Worm (Caenorhabditis elegans): Measurements from ENCODE around the gene scl-5.

Gene scl-5

DNA sequence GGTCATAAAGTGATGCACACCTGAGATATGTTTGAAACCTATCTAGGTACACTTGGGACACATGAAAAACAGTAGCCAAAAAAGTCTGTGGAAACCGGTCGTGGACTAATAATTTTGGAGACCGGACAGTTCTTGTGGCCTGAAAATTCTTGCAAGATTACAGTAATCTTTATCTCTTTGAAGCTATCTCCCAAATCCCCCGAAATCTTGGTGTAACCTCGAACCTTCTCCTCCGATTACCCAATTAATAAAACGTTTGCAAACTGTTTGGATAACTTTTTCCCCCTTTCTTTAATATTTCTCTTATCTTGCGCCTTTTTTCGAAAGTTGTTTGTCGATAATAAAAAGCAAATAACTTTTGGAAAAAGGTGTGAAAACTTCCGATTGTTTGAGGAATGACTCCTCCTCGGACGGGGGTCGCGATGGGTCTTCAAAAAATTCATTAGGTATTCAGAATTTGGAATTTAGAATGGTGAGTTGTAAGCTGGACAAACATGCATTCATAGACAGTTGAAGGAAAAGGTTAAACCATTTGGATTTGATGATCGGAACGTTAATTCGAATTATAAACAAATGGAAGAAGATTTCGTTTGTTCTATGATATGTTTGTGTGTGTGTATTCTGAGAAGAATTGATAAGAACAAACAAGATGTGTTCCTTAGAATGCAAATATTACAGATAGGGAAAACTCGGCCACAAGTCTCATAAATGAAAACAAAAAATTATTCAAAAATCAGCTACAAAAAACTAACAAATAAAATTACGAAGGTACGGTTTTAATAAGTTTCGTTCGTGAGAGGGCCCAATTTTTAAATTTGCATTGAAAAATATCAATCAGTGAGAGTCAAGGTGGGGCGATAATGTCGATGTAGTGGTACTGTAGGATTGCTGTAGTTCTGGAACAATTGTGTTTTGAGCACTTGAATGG, 19.3 kb downstream of the scl-5 start:
- TF ChIP-seq tbx-7 (tag; optimal IDR thresholded peaks at IDR 0.05): no peak
- TF ChIP-seq F13H6.1 (tag; optimal IDR thresholded peaks at IDR 0.05): no peak
- TF ChIP-seq madf-2 (tag; optimal IDR thresholded peaks at IDR 0.05): no peak
- TF ChIP-seq hlh-6 (tag; optimal IDR thresholded peaks at IDR 0.05): no peak
- no peak for TF ChIP-seq hlh-15 (tag; optimal IDR thresholded peaks at IDR 0.05)
- TF ChIP-seq nhr-11 (tag; optimal IDR thresholded peaks at IDR 0.05): no peak
- no peak for TF ChIP-seq pqm-1 (tag; optimal IDR thresholded peaks at IDR 0.05)

ce11 chrIV:13085675-13086074, 21.9 kb downstream of the scl-5 start:
- TF ChIP-seq fkh-6 (tag; optimal IDR thresholded peaks at IDR 0.05): no peak
- TF ChIP-seq nfya-1 (tag; optimal IDR thresholded peaks at IDR 0.05): no peak
- no peak for TF ChIP-seq hlh-13 (GFP tag; optimal IDR thresholded peaks at IDR 0.05)
- no peak for TF ChIP-seq ceh-30 (tag; optimal IDR thresholded peaks at IDR 0.05)
- TF ChIP-seq tbx-2 (tag; optimal IDR thresholded peaks at IDR 0.05): no peak
- TF ChIP-seq ztf-16 (tag; optimal IDR thresholded peaks at IDR 0.05): no peak
- TF ChIP-seq F13H6.1 (tag; optimal IDR thresholded peaks at IDR 0.05): no peak
- no peak for TF ChIP-seq fkh-10 (GFP tag; optimal IDR thresholded peaks at IDR 0.05)
- no peak for TF ChIP-seq ceh-14 (tag; optimal IDR thresholded peaks at IDR 0.05)
- TF ChIP-seq lim-6 (tag; optimal IDR thresholded peaks at IDR 0.05): no peak
- no peak for TF ChIP-seq hlh-30 (tag; optimal IDR thresholded peaks at IDR 0.05; ENCODE audit: insufficient read depth)
- no peak for TF ChIP-seq tbx-7 (tag; optimal IDR thresholded peaks at IDR 0.05)
- TF ChIP-seq nhr-232 (tag; optimal IDR thresholded peaks at IDR 0.05): no peak
- TF ChIP-seq ceh-6 (GFP tag; optimal IDR thresholded peaks at IDR 0.05): no peak
- TF ChIP-seq unc-86 (tag; optimal IDR thresholded peaks at IDR 0.05): no peak

DNA sequence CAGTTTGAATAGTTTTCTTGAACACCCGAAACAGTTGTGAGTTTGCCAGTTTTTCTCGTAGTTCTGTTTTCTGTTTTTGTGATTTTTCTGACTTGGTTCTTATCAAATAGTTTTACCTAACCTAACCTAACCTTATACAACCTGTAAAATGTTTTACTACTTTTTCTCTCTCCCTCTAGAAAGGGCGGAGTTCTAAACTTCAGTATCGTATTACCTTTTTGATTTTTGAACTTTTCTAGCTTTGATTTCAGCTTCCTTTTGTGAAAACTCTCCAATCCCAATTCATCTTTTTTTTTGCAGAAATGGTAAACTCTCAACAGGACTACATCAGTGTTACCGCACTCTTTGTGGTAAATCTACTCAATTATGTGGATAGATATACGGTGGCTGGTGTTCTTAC, 22.9 kb downstream of the scl-5 start, which contains the start of gene spin-2:
Gene spin-2 (plus strand): TSS at position 301 of the 400 bp plus-strand sequence.
- no peak for TF ChIP-seq dve-1 (tag; optimal IDR thresholded peaks at IDR 0.05)

DNA sequence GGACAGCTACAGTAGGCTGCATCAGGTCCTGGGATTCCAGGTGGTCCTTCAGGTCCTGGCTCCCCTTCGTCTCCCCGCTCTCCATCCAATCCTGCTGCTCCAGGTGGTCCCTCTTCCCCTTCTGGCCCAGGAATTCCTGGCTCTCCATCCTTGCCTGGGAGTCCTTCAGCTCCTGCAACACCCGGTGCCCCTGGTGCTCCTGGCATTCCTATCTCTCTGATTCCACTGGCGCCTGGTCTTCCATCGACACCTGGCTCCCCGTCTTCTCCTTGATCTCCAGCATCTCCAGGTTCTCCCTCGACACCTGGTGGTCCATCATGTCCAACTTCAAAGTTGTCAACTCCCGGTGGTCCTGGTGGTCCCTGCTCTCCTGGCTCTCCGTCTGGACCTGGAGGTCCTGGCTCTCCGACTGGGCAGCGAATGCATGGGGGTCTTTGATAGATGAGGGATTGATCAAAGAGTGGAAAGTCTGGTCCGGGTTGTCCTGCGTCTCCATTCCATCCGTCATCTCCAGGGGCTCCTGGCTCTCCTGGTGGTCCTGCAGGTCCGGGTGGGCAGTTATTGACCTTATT, 25.9 kb downstream of the scl-5 start:
- peak; percentile 35 for TF ChIP-seq C08G9.2 (tag; optimal IDR thresholded peaks at IDR 0.05)
- no peak for TF ChIP-seq sox-2 (GFP tag; IDR thresholded peaks at IDR 0.05)
- TF ChIP-seq hlh-6 (tag; optimal IDR thresholded peaks at IDR 0.05): peak; percentile 21

- no peak for TF ChIP-seq sox-2 (GFP tag; IDR thresholded peaks at IDR 0.05)
- no peak for TF ChIP-seq T23F11.4 (GFP tag; optimal IDR thresholded peaks at IDR 0.05)
- no peak for TF ChIP-seq hlh-13 (GFP tag; optimal IDR thresholded peaks at IDR 0.05)
- no peak for TF ChIP-seq unc-86 (tag; optimal IDR thresholded peaks at IDR 0.05)
- no peak for TF ChIP-seq lin-11 (tag; optimal IDR thresholded peaks at IDR 0.05)
- no peak for TF ChIP-seq ceh-22 (tag; optimal IDR thresholded peaks at IDR 0.05)
- no peak for TF ChIP-seq gmeb-2 (tag; optimal IDR thresholded peaks at IDR 0.05)
- TF ChIP-seq ceh-24 (tag; optimal IDR thresholded peaks at IDR 0.05): no peak
- no peak for TF ChIP-seq lim-6 (tag; optimal IDR thresholded peaks at IDR 0.05)
- TF ChIP-seq hlh-30 (tag; optimal IDR thresholded peaks at IDR 0.05; ENCODE audit: insufficient read depth): no peak
- TF ChIP-seq pag-3 (tag; optimal IDR thresholded peaks at IDR 0.05; ENCODE audit: borderline replicate concordance): no peak
Observed at ce11 chrIV:13090967-13091366, 27.2 kb downstream of the scl-5 start, which contains the start of gene col-132. Gene col-132 (minus strand): TSS chrIV:13091067.

- no peak for TF ChIP-seq madf-2 (tag; optimal IDR thresholded peaks at IDR 0.05)
- no peak for TF ChIP-seq elt-2 (tag; optimal IDR thresholded peaks at IDR 0.05)
- no peak for TF ChIP-seq gmeb-2 (tag; optimal IDR thresholded peaks at IDR 0.05)
- no peak for TF ChIP-seq fkh-10 (GFP tag; optimal IDR thresholded peaks at IDR 0.05)
- no peak for TF ChIP-seq dmd-4 (tag; optimal IDR thresholded peaks at IDR 0.05; ENCODE audit: borderline replicate concordance)
- TF ChIP-seq ceh-22 (tag; optimal IDR thresholded peaks at IDR 0.05): no peak
- TF ChIP-seq che-1 (tag; optimal IDR thresholded peaks at IDR 0.05): no peak
- no peak for TF ChIP-seq npax-4 (tag; optimal IDR thresholded peaks at IDR 0.05)
- TF ChIP-seq pqm-1 (tag; optimal IDR thresholded peaks at IDR 0.05): no peak
- TF ChIP-seq ceh-19 (GFP tag; optimal IDR thresholded peaks at IDR 0.05): no peak
- no peak for TF ChIP-seq ceh-34 (tag; optimal IDR thresholded peaks at IDR 0.05)
- TF ChIP-seq ama-1 (optimal IDR thresholded peaks at IDR 0.05): no peak
- no peak for TF ChIP-seq hlh-15 (tag; optimal IDR thresholded peaks at IDR 0.05)
- TF ChIP-seq ref-2 (tag; optimal IDR thresholded peaks at IDR 0.05): no peak
- TF ChIP-seq zip-5 (tag; optimal IDR thresholded peaks at IDR 0.05): no peak
- TF ChIP-seq sdc-2 (tag; optimal IDR thresholded peaks at IDR 0.05): no peak
- peak; percentile 33 for TF ChIP-seq ceh-31 (tag; optimal IDR thresholded peaks at IDR 0.05)
- TF ChIP-seq ceh-18 (tag; optimal IDR thresholded peaks at IDR 0.05): peak; percentile 1
- no peak for TF ChIP-seq T23F11.4 (GFP tag; optimal IDR thresholded peaks at IDR 0.05)
Observed at ce11 chrIV:13093677-13094076, 29.9 kb downstream of the scl-5 start, which contains the start of the genes prcc-1 and C39E9.12. Gene prcc-1 (minus strand): TSS chrIV:13093795. Gene C39E9.12 (plus strand): TSS chrIV:13094007.
